Worm (Caenorhabditis elegans): Measurements from ENCODE around the gene C04C11.1.
A peak's percentile ranks its signal among the peaks of the same experiment; 100 is the strongest.

Gene C04C11.1

ce11 chrX:13974448-13975071 lies 45.8 kb upstream of the C04C11.1 start (continued):
- TF ChIP-seq pha-4 (GFP tag; IDR thresholded peaks at IDR 0.05), result no peak
- TF ChIP-seq pha-4 (tag; optimal IDR thresholded peaks at IDR 0.05), result no peak
- no peak for TF ChIP-seq zip-2 (tag; optimal IDR thresholded peaks at IDR 0.05)
- peak; percentile 19 for TF ChIP-seq nhr-25 (tag; optimal IDR thresholded peaks at IDR 0.05; ENCODE audit: borderline replicate concordance, insufficient read depth)
- TF ChIP-seq lin-38 (GFP tag; IDR thresholded peaks at IDR 0.05), result no peak
- TF ChIP-seq dmd-9 (GFP tag; IDR thresholded peaks at IDR 0.05), result no peak
- TF ChIP-seq arid-1 (GFP tag; conservative IDR thresholded peaks at IDR 0.05), result no peak
- TF ChIP-seq dmd-8 (GFP tag; IDR thresholded peaks at IDR 0.05), result no peak
- TF ChIP-seq dmd-6 (GFP tag; IDR thresholded peaks at IDR 0.05), result peak; percentile 58
- TF ChIP-seq D1046.2 (GFP tag; IDR thresholded peaks at IDR 0.05), result no peak
- TF ChIP-seq dpl-1 (GFP tag; optimal IDR thresholded peaks at IDR 0.05), result no peak
- no peak for TF ChIP-seq mdl-1 (tag; optimal IDR thresholded peaks at IDR 0.05)
- TF ChIP-seq mdt-29 (GFP tag; IDR thresholded peaks at IDR 0.05), result no peak
- TF ChIP-seq tra-1 (GFP tag; IDR thresholded peaks at IDR 0.05), result peak; percentile 33; the same call in 1 of the 2 replicates
- TF ChIP-seq ceh-44 (GFP tag; IDR thresholded peaks at IDR 0.05), result no peak
- TF ChIP-seq mxl-3 (GFP tag; optimal IDR thresholded peaks at IDR 0.05), result peak; percentile 32
- TF ChIP-seq nhr-48 (tag; optimal IDR thresholded peaks at IDR 0.05), result peak; percentile 85
- TF ChIP-seq spr-1 (tag; optimal IDR thresholded peaks at IDR 0.05), result no peak
- TF ChIP-seq dve-1 (tag; optimal IDR thresholded peaks at IDR 0.05; ENCODE audit: insufficient read depth), result peak; percentile 41
- peak; percentile 47; the same call in 1 of the 2 replicates for TF ChIP-seq ctbp-1 (GFP tag; IDR thresholded peaks at IDR 0.05)
- no peak for TF ChIP-seq egl-43 (GFP tag; IDR thresholded peaks at IDR 0.05)
- TF ChIP-seq R02D3.7 (tag; optimal IDR thresholded peaks at IDR 0.05), result no peak
- no peak for TF ChIP-seq cey-2 (tag; optimal IDR thresholded peaks at IDR 0.05; ENCODE audit: borderline replicate concordance, insufficient read depth)
- TF ChIP-seq F44E2.7 (GFP tag; IDR thresholded peaks at IDR 0.05), result no peak
- no peak for TF ChIP-seq hmg-1.1 (GFP tag; IDR thresholded peaks at IDR 0.05)
- TF ChIP-seq ceh-62 (tag; optimal IDR thresholded peaks at IDR 0.05), result no peak
- no peak for TF ChIP-seq daf-16 (GFP tag; optimal IDR thresholded peaks at IDR 0.05)
- TF ChIP-seq daf-16 (tag; optimal IDR thresholded peaks at IDR 0.05), result peak; percentile 45
- no peak for TF ChIP-seq zip-11 (GFP tag; IDR thresholded peaks at IDR 0.05)
- TF ChIP-seq unc-130 (GFP tag; optimal IDR thresholded peaks at IDR 0.05), result no peak
- no peak for TF ChIP-seq T26A8.4 (GFP tag; IDR thresholded peaks at IDR 0.05)
- no peak for TF ChIP-seq nhr-42 (GFP tag; IDR thresholded peaks at IDR 0.05)
- peak in 1 of 2 experiments; percentile 95 for TF ChIP-seq unc-62 (GFP tag; optimal IDR thresholded peaks at IDR 0.05 in 1 of 2)
- no peak for TF ChIP-seq unc-62 (tag; optimal IDR thresholded peaks at IDR 0.05)
- TF ChIP-seq ceh-28 (tag; optimal IDR thresholded peaks at IDR 0.05), result no peak
- TF ChIP-seq lim-7 (GFP tag; IDR thresholded peaks at IDR 0.05), result no peak
- no peak for TF ChIP-seq mes-2 (tag; optimal IDR thresholded peaks at IDR 0.05; ENCODE audit: poor library complexity, severe bottlenecking)
- 0 out of 2 replicates have a peak, but pooled peaks have one; percentile 41 for TF ChIP-seq saeg-2 (GFP tag; IDR thresholded peaks at IDR 0.05)

DNA sequence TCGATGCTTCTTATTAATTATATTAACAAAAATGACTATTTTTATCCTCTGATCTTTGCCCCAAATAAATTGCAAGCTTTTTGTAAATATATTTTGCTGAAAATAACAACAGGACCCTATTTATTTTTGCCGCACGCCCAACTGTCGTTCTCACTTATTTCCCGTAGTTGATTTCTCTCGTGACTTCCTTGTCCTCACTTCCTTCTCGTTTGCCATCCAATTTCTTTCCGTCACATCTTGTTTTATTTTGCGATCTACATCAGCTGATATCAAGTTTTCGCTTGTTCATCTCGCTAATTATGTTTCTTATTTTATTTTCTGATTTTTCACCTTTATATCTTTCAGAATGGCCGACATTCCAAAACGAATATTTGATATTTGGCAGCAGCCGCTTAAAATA lies 45.1 kb upstream of the C04C11.1 start, which contains the start of gene F48F7.5:
TSS of gene F48F7.5 (plus strand) at position 340 of the 400 bp plus-strand sequence.
- no peak for TF ChIP-seq D1046.2 (GFP tag; IDR thresholded peaks at IDR 0.05)
- peak in 1 of 2 experiments; percentile 48 for TF ChIP-seq lsy-2 (tag; optimal IDR thresholded peaks at IDR 0.05)
- TF ChIP-seq hlh-11 (tag; optimal IDR thresholded peaks at IDR 0.05), result peak; percentile 80
- peak in 1 of 2 experiments; percentile 15 for TF ChIP-seq hif-1 (tag; optimal IDR thresholded peaks at IDR 0.05)
- TF ChIP-seq lin-29 (GFP tag; IDR thresholded peaks at IDR 0.05), result no peak
- TF ChIP-seq mes-2 (tag; optimal IDR thresholded peaks at IDR 0.05; ENCODE audit: poor library complexity, severe bottlenecking), result peak; percentile 27
- TF ChIP-seq tra-1 (GFP tag; IDR thresholded peaks at IDR 0.05), result 0 out of 2 replicates have a peak, but pooled peaks have one; percentile 30
- peak; percentile 41 for TF ChIP-seq dmd-6 (GFP tag; IDR thresholded peaks at IDR 0.05)
- peak; percentile 53 for TF ChIP-seq nhr-11 (tag; optimal IDR thresholded peaks at IDR 0.05)
- peak; percentile 58 for TF ChIP-seq mxl-3 (GFP tag; optimal IDR thresholded peaks at IDR 0.05)
- peak in 1 of 2 experiments; percentile 94 for TF ChIP-seq daf-16 (GFP tag; optimal IDR thresholded peaks at IDR 0.05)
- no peak for TF ChIP-seq daf-16 (tag; optimal IDR thresholded peaks at IDR 0.05)
- peak; percentile 97 for TF ChIP-seq aha-1 (tag)
- TF ChIP-seq hlh-30 (tag; optimal IDR thresholded peaks at IDR 0.05; ENCODE audit: insufficient read depth), result peak; percentile 83
- TF ChIP-seq nhr-28 (tag; optimal IDR thresholded peaks at IDR 0.05), result peak; percentile 79
- no peak for TF ChIP-seq hmg-1.1 (GFP tag; IDR thresholded peaks at IDR 0.05)
- peak in 1 of 2 experiments; percentile 79 for TF ChIP-seq mdl-1 (tag; optimal IDR thresholded peaks at IDR 0.05)
- TF ChIP-seq egl-43 (GFP tag; IDR thresholded peaks at IDR 0.05), result no peak
